Worm (Caenorhabditis elegans) whole organism, mixed stage, embryonic: ENCODE data around the gene T13A10.64.

Experiments used
- cnd-1 ChIP-seq: fragments of 200-800 bp; sonication (Bioruptor generic); optimal IDR thresholded peaks from 2 replicates; lab custom pipeline; 2018; ENCODE audit warnings: mild to moderate bottlenecking, missing genetic modification characterization, missing compliant biosample characterization
- lsy-2 ChIP-seq: fragments of 150-350 bp; optimal IDR thresholded peaks from 2 replicates; lab custom pipeline; 2014; ENCODE audit warnings: missing biosample characterization, missing genetic modification characterization
- mep-1 ChIP-seq: fragments of 150-350 bp; optimal IDR thresholded peaks from 2 replicates; lab custom pipeline; 2017; ENCODE audit warnings: missing biosample characterization, missing genetic modification reagents, missing genetic modification characterization, inconsistent platforms
- nhr-12 ChIP-seq: fragments of 150-350 bp; optimal IDR thresholded peaks from 2 replicates; lab custom pipeline; 2014; ENCODE audit warnings: missing biosample characterization, missing genetic modification characterization
- nhr-28 ChIP-seq: fragments of 150-350 bp; optimal IDR thresholded peaks from 2 replicates; lab custom pipeline; 2014; ENCODE audit warnings: missing biosample characterization, missing genetic modification characterization

ce11 chrIV:6232769-6233290 is 21.9 kb upstream of the T13A10.64 start, which contains the start of gene F58F9.3:
- TF ChIP-seq mep-1 (tag; lab: Kevin White, UChicago) (no peak), lsy-2 (tag; lab: Kevin White, UChicago) (no peak), cnd-1 (tag; lab: Kevin White, UChicago) (no peak), nhr-28 (tag; lab: Kevin White, UChicago) (no peak), nhr-12 (no peak)
